Fruit fly (Drosophila melanogaster): ENCODE results near the gene LysS.

DNA sequence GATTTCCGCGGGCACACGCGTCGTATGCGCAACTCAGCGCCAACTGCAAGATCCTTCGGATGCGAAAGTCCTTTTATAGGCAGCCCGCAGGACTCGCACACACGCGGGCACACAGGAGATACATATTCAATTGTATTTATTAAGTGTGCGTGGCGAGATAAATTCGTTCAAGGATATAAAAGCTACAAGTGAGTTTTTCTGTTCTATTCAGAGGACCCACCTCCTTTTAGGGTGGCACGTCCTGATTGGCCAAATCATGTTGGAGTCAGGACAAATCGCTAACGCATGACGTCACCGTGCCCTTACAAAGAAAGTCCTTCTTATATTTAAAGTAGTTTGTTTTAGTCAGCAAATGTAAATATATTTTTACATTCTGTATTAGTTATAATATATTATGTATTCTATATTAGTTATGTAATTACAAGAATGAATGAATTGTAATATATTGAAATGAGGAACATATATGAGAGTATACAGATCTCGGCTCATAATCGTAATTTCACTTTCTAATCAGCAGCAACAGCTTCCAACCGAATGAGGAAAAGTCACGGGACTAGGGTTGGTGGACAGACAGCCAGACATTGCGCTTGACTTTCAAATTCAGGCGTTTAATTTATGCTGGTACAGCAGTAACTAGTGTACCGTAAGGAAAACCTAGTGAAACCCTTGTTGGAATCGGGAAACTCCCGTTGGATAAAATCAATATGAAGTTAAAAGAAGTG lies 34.3 kb upstream of the LysS start, which contains the start of gene Trhn:
- TF ChIP-seq Snoo (tag; optimal IDR thresholded peaks at IDR 0.05), result no peak
- TF ChIP-seq rn (GFP tag; IDR thresholded peaks at IDR 0.05), result no peak
- no peak for TF ChIP-seq Ets98B (GFP tag; IDR thresholded peaks at IDR 0.05)
- no peak for TF ChIP-seq CG10348 (GFP tag; IDR thresholded peaks at IDR 0.05)
- TF ChIP-seq CG9948 (tag; optimal IDR thresholded peaks at IDR 0.05), result no peak
- TF ChIP-seq D1 (tag; optimal IDR thresholded peaks at IDR 0.05), result no peak
- no peak for TF ChIP-seq CG13204 (GFP tag; optimal IDR thresholded peaks at IDR 0.05)
- TF ChIP-seq CG4496 (GFP tag; IDR thresholded peaks at IDR 0.05), result no peak
- no peak for TF ChIP-seq gl (tag; optimal IDR thresholded peaks at IDR 0.05)
- TF ChIP-seq CG8301 (tag; optimal IDR thresholded peaks at IDR 0.05), result no peak
- TF ChIP-seq CG34367 (tag; optimal IDR thresholded peaks at IDR 0.05), result no peak
- TF ChIP-seq CG8159 (tag; optimal IDR thresholded peaks at IDR 0.05), result no peak

All from whole organism, pupa.